Fruit fly (Drosophila melanogaster): ENCODE results near the gene tra.

tra gene

dm6 chr3L:16587994-16588622 is 2.7 kb downstream of the tra start:
- no peak for TF ChIP-seq CG14655 (GFP tag; optimal IDR thresholded peaks at IDR 0.05)
- no peak for TF ChIP-seq CG10348 (GFP tag; IDR thresholded peaks at IDR 0.05)
- no peak for TF ChIP-seq CG9948 (tag; optimal IDR thresholded peaks at IDR 0.05)
- no peak for TF ChIP-seq Pif1A (GFP tag; optimal IDR thresholded peaks at IDR 0.05)
- peak; percentile 8 for TF ChIP-seq Snoo (tag; optimal IDR thresholded peaks at IDR 0.05)
- TF ChIP-seq Pif1B (GFP tag; optimal IDR thresholded peaks at IDR 0.05): no peak
- TF ChIP-seq CG17806 (tag; optimal IDR thresholded peaks at IDR 0.05): peak; percentile 6
- peak; percentile 62 for TF ChIP-seq Ets98B (GFP tag; IDR thresholded peaks at IDR 0.05)
- peak; percentile 49; the same call in 1 of the 2 replicates for TF ChIP-seq CG12605 (GFP tag; IDR thresholded peaks at IDR 0.05)
- TF ChIP-seq CG8159 (tag; optimal IDR thresholded peaks at IDR 0.05): peak; percentile 45
- TF ChIP-seq gl (tag; optimal IDR thresholded peaks at IDR 0.05): no peak
- TF ChIP-seq CG13204 (GFP tag; optimal IDR thresholded peaks at IDR 0.05): no peak
- no peak for TF ChIP-seq EcR (GFP tag; optimal IDR thresholded peaks at IDR 0.05)
- peak; percentile 60 for TF ChIP-seq CG32121 (GFP tag; IDR thresholded peaks at IDR 0.05)
- TF ChIP-seq D1 (tag; optimal IDR thresholded peaks at IDR 0.05): no peak
- TF ChIP-seq fd96Ca (GFP tag; IDR thresholded peaks at IDR 0.05): 0 out of 3 replicates have a peak, but pooled peaks have one; percentile 41
- no peak for TF ChIP-seq CG8301 (tag; optimal IDR thresholded peaks at IDR 0.05)
- TF ChIP-seq CG4496 (GFP tag; IDR thresholded peaks at IDR 0.05): peak; percentile 73; the same call in 2 of the 3 replicates
- TF ChIP-seq rn (GFP tag; IDR thresholded peaks at IDR 0.05): no peak
- peak; percentile 45 for TF ChIP-seq CG15710 (tag; optimal IDR thresholded peaks at IDR 0.05)
- no peak for TF ChIP-seq CG34367 (tag; optimal IDR thresholded peaks at IDR 0.05)

- TF ChIP-seq Pif1A (GFP tag; optimal IDR thresholded peaks at IDR 0.05) (no peak), CG34367 (tag; optimal IDR thresholded peaks at IDR 0.05) (no peak), Snoo (tag; optimal IDR thresholded peaks at IDR 0.05) (no peak), CG10348 (GFP tag; IDR thresholded peaks at IDR 0.05) (no peak), CG12605 (GFP tag; IDR thresholded peaks at IDR 0.05) (no peak), Ets98B (GFP tag; IDR thresholded peaks at IDR 0.05) (no peak), gl (tag; optimal IDR thresholded peaks at IDR 0.05) (no peak), CG9948 (tag; optimal IDR thresholded peaks at IDR 0.05) (no peak), rn (GFP tag; IDR thresholded peaks at IDR 0.05) (no peak), CG8159 (tag; optimal IDR thresholded peaks at IDR 0.05) (no peak)
Observed at dm6 chr3L:16586989-16587388, 3.9 kb downstream of the tra start, which contains the start of the genes Syx8 and CG32163. Gene Syx8, minus strand, starts transcription at chr3L:16587057. Gene CG32163, plus strand, starts transcription at chr3L:16587157.

dm6 chr3L:16584074-16584578 is 6.7 kb downstream of the tra start, which contains the start of gene UQCR-C2:
Gene UQCR-C2, plus strand, starts transcription at chr3L:16584124.
- TF ChIP-seq Pif1B (GFP tag; optimal IDR thresholded peaks at IDR 0.05) (no peak), CG4496 (GFP tag; IDR thresholded peaks at IDR 0.05) (peak; percentile 51; the same call in 1 of the 3 replicates)

dm6 chr3L:16582678-16583315 is 8.1 kb downstream of the tra start, which contains the start of gene Rpn12:
Gene Rpn12, plus strand, starts transcription at chr3L:16583028.
- TF ChIP-seq EcR (GFP tag; optimal IDR thresholded peaks at IDR 0.05) (no peak), CG15710 (tag; optimal IDR thresholded peaks at IDR 0.05) (peak; percentile 24), CG9948 (tag; optimal IDR thresholded peaks at IDR 0.05) (no peak), CG34367 (tag; optimal IDR thresholded peaks at IDR 0.05) (no peak), fd96Ca (GFP tag; IDR thresholded peaks at IDR 0.05) (no peak), Ets98B (GFP tag; IDR thresholded peaks at IDR 0.05) (peak; percentile 32; the same call in 1 of the 2 replicates), gl (tag; optimal IDR thresholded peaks at IDR 0.05) (no peak), Snoo (tag; optimal IDR thresholded peaks at IDR 0.05) (peak; percentile 12), CG8159 (tag; optimal IDR thresholded peaks at IDR 0.05) (no peak), CG32121 (GFP tag; IDR thresholded peaks at IDR 0.05) (0 out of 2 replicates have a peak, but pooled peaks have one; percentile 20), CG14655 (GFP tag; optimal IDR thresholded peaks at IDR 0.05) (no peak)

dm6 chr3L:16581201-16581705 is 9.6 kb downstream of the tra start, which contains the start of gene Smn:
Gene Smn, minus strand, starts transcription at chr3L:16581547.
- no peak for TF ChIP-seq CG12605 (GFP tag; IDR thresholded peaks at IDR 0.05)
- TF ChIP-seq CG13204 (GFP tag; optimal IDR thresholded peaks at IDR 0.05): no peak
- TF ChIP-seq CG32121 (GFP tag; IDR thresholded peaks at IDR 0.05): no peak
- TF ChIP-seq CG8159 (tag; optimal IDR thresholded peaks at IDR 0.05): no peak
- TF ChIP-seq CG8301 (tag; optimal IDR thresholded peaks at IDR 0.05): peak; percentile 41
- no peak for TF ChIP-seq CG17806 (tag; optimal IDR thresholded peaks at IDR 0.05)
- TF ChIP-seq Pif1B (GFP tag; optimal IDR thresholded peaks at IDR 0.05): no peak
- TF ChIP-seq CG14655 (GFP tag; optimal IDR thresholded peaks at IDR 0.05): no peak
- TF ChIP-seq CG9948 (tag; optimal IDR thresholded peaks at IDR 0.05): peak; percentile 2
- TF ChIP-seq Ets98B (GFP tag; IDR thresholded peaks at IDR 0.05): peak; percentile 17; the same call in 1 of the 2 replicates
- TF ChIP-seq gl (tag; optimal IDR thresholded peaks at IDR 0.05): no peak
- TF ChIP-seq EcR (GFP tag; optimal IDR thresholded peaks at IDR 0.05): no peak
- no peak for TF ChIP-seq rn (GFP tag; IDR thresholded peaks at IDR 0.05)
- TF ChIP-seq CG34367 (tag; optimal IDR thresholded peaks at IDR 0.05): peak; percentile 17
- no peak for TF ChIP-seq Pif1A (GFP tag; optimal IDR thresholded peaks at IDR 0.05)
- no peak for TF ChIP-seq fd96Ca (GFP tag; IDR thresholded peaks at IDR 0.05)
- TF ChIP-seq CG10348 (GFP tag; IDR thresholded peaks at IDR 0.05): no peak
- peak; percentile 36 for TF ChIP-seq CG15710 (tag; optimal IDR thresholded peaks at IDR 0.05)
- no peak for TF ChIP-seq CG4496 (GFP tag; IDR thresholded peaks at IDR 0.05)
- TF ChIP-seq D1 (tag; optimal IDR thresholded peaks at IDR 0.05): no peak
- peak; percentile 33 for TF ChIP-seq Snoo (tag; optimal IDR thresholded peaks at IDR 0.05)

Data from whole organism, pupa.